Worm (Caenorhabditis elegans) whole organism, L3 larva: ENCODE results near the gene C50E3.7.
A peak's percentile ranks its signal among the peaks of the same experiment; 100 is the strongest.

Source experiments
- R02D3.7 ChIP-seq: fragments of 150-350 bp; optimal IDR thresholded peaks from 2 replicates; lab custom pipeline; 2014; ENCODE audit warnings: missing biosample characterization, missing genetic modification characterization
- ZK546.5 ChIP-seq: sonication (generic microtip); optimal IDR thresholded peaks from 2 replicates; lab custom pipeline; 2017; ENCODE audit warnings: missing biosample characterization, missing genetic modification characterization
- aly-2 ChIP-seq: fragments of 150-350 bp; optimal IDR thresholded peaks from 2 replicates; lab custom pipeline; 2014; ENCODE audit warnings: missing biosample characterization, missing genetic modification characterization
- ama-1 ChIP-seq: fragments of 150-350 bp; optimal IDR thresholded peaks from 2 replicates; lab custom pipeline; 2018
- ceh-16 ChIP-seq: sonication (generic microtip); optimal IDR thresholded peaks from 2 replicates; lab custom pipeline; 2017; ENCODE audit warnings: missing biosample characterization, missing genetic modification characterization
- ceh-28 ChIP-seq: fragments of 150-350 bp; optimal IDR thresholded peaks from 2 replicates; lab custom pipeline; 2014; ENCODE audit warnings: missing biosample characterization, missing genetic modification reagents, missing genetic modification characterization
- ceh-82 ChIP-seq: fragments of 150-350 bp; optimal IDR thresholded peaks from 2 replicates; lab custom pipeline; 2014; ENCODE audit warnings: missing biosample characterization, missing genetic modification characterization
- ceh-9 ChIP-seq: sonication (generic microtip); optimal IDR thresholded peaks from 2 replicates; lab custom pipeline; 2018; ENCODE audit warnings: missing biosample characterization, missing genetic modification characterization
- daf-12 ChIP-seq: fragments of 150-350 bp; optimal IDR thresholded peaks from 2 replicates; lab custom pipeline; 2014; ENCODE audit warnings: missing biosample characterization, missing genetic modification reagents, missing genetic modification characterization
- egl-27 ChIP-seq: sonication (generic microtip); optimal IDR thresholded peaks from 4 replicates; lab custom pipeline; 2017; ENCODE audit warnings: missing biosample characterization, missing genetic modification reagents, missing genetic modification characterization
- egl-5 ChIP-seq: fragments of 150-350 bp; optimal IDR thresholded peaks from 2 replicates; lab custom pipeline; 2017; ENCODE audit warnings: missing biosample characterization, missing genetic modification reagents, missing genetic modification characterization, inconsistent platforms
- elt-1 ChIP-seq: fragments of 150-350 bp; optimal IDR thresholded peaks from 2 replicates; lab custom pipeline; 2014; ENCODE audit warnings: missing biosample characterization, missing genetic modification characterization
- elt-2 ChIP-seq: sonication (generic microtip); optimal IDR thresholded peaks from 2 replicates; lab custom pipeline; 2016; ENCODE audit warnings: missing genetic modification reagents, mild to moderate bottlenecking, missing genetic modification characterization, missing compliant biosample characterization
- elt-3 ChIP-seq, 3 experiments: fragments of 150-350 bp in 1 of 3; sonication (generic microtip) in 2 of 3; optimal IDR thresholded peaks; 2 replicates in 2 of 3; 4 replicates in 1 of 3; lab custom pipeline; 2014 to 2017; ENCODE audit warnings: missing biosample characterization in 3 of 3, missing genetic modification characterization in 3 of 3
- fkh-10 ChIP-seq: sonication (generic microtip); optimal IDR thresholded peaks from 2 replicates; lab custom pipeline; 2017; ENCODE audit warnings: missing biosample characterization, missing genetic modification reagents, missing genetic modification characterization
- fkh-2 ChIP-seq: fragments of 150-350 bp; optimal IDR thresholded peaks from 2 replicates; lab custom pipeline; 2014; ENCODE audit warnings: missing biosample characterization, missing genetic modification reagents, missing genetic modification characterization
- fos-1 ChIP-seq: fragments of 150-350 bp; optimal IDR thresholded peaks from 2 replicates; lab custom pipeline; 2014; ENCODE audit warnings: missing biosample characterization, missing genetic modification characterization
- hmg-11 ChIP-seq: sonication (generic microtip); optimal IDR thresholded peaks from 2 replicates; lab custom pipeline; 2016; ENCODE audit warnings: missing genetic modification characterization, missing compliant biosample characterization
- jun-1 ChIP-seq: fragments of 150-350 bp; optimal IDR thresholded peaks from 2 replicates; lab custom pipeline; 2014; ENCODE audit warnings: missing biosample characterization, missing genetic modification reagents, missing genetic modification characterization
- lin-15B ChIP-seq: fragments of 150-350 bp; optimal IDR thresholded peaks from 2 replicates; lab custom pipeline; 2014; ENCODE audit warnings: missing biosample characterization, missing genetic modification characterization
- lin-39 ChIP-seq: fragments of 150-350 bp; optimal IDR thresholded peaks from 2 replicates; lab custom pipeline; 2018; ENCODE audit warnings: missing biosample characterization, missing genetic modification reagents, missing genetic modification characterization
- lsy-12 ChIP-seq: sonication (generic microtip); optimal IDR thresholded peaks from 2 replicates; lab custom pipeline; 2016; ENCODE audit warnings: mild to moderate bottlenecking, missing genetic modification characterization, missing compliant biosample characterization
- mdl-1 ChIP-seq: fragments of 150-350 bp; optimal IDR thresholded peaks from 2 replicates; lab custom pipeline; 2014; ENCODE audit warnings: missing biosample characterization, missing genetic modification characterization
- mml-1 ChIP-seq: fragments of 150-350 bp; sonication (generic microtip); optimal IDR thresholded peaks from 3 replicates; lab custom pipeline; 2014; ENCODE audit warnings: missing biosample characterization, missing genetic modification characterization
- nfya-1 ChIP-seq: sonication (generic microtip); optimal IDR thresholded peaks from 2 replicates; lab custom pipeline; 2017; ENCODE audit warnings: missing genetic modification characterization, mild to moderate bottlenecking, missing compliant biosample characterization, antibody characterized with exemption, moderate library complexity; ENCODE audit not compliant: insufficient read depth
- nhr-11 ChIP-seq: fragments of 150-350 bp; optimal IDR thresholded peaks from 2 replicates; lab custom pipeline; 2014; ENCODE audit warnings: missing biosample characterization, missing genetic modification characterization
- nhr-237 ChIP-seq: fragments of 150-350 bp; optimal IDR thresholded peaks from 2 replicates; lab custom pipeline; 2014; ENCODE audit warnings: missing biosample characterization, missing genetic modification characterization
- nhr-25 ChIP-seq: sonication (generic microtip); optimal IDR thresholded peaks from 2 replicates; lab custom pipeline; 2017; ENCODE audit warnings: missing biosample characterization, missing genetic modification characterization
- nhr-28 ChIP-seq: fragments of 150-350 bp; optimal IDR thresholded peaks from 2 replicates; lab custom pipeline; 2014; ENCODE audit warnings: missing biosample characterization, missing genetic modification characterization
- nhr-43 ChIP-seq: sonication (generic microtip); optimal IDR thresholded peaks from 2 replicates; lab custom pipeline; 2016; ENCODE audit warnings: mild to moderate bottlenecking, missing genetic modification characterization, missing compliant biosample characterization; ENCODE audit not compliant: poor library complexity, severe bottlenecking
- nhr-67 ChIP-seq: fragments of 150-350 bp; optimal IDR thresholded peaks from 2 replicates; lab custom pipeline; 2014; ENCODE audit warnings: missing biosample characterization, missing genetic modification characterization
- nhr-76 ChIP-seq: fragments of 150-350 bp; sonication (generic microtip); optimal IDR thresholded peaks from 5 replicates; lab custom pipeline; 2014; ENCODE audit warnings: missing biosample characterization, missing genetic modification characterization
- nhr-77 ChIP-seq: fragments of 150-350 bp; optimal IDR thresholded peaks from 2 replicates; lab custom pipeline; 2014; ENCODE audit warnings: missing biosample characterization, missing genetic modification characterization
- pha-4 ChIP-seq: fragments of 150-350 bp; optimal IDR thresholded peaks from 2 replicates; lab custom pipeline; 2014; ENCODE audit warnings: missing biosample characterization, missing genetic modification reagents, missing genetic modification characterization
- pqm-1 ChIP-seq: fragments of 150-350 bp; optimal IDR thresholded peaks from 2 replicates; lab custom pipeline; 2017; ENCODE audit warnings: missing biosample characterization, missing genetic modification characterization, inconsistent platforms
- sea-2 ChIP-seq: fragments of 150-350 bp; sonication (generic microtip); optimal IDR thresholded peaks from 4 replicates; lab custom pipeline; 2014; ENCODE audit warnings: missing biosample characterization, missing genetic modification reagents, missing genetic modification characterization
- skn-1 ChIP-seq: fragments of 150-350 bp; optimal IDR thresholded peaks from 2 replicates; lab custom pipeline; 2014; ENCODE audit warnings: missing biosample characterization, missing genetic modification characterization
- snpc-4 ChIP-seq: fragments of 150-350 bp; optimal IDR thresholded peaks from 2 replicates; lab custom pipeline; 2014; ENCODE audit warnings: missing biosample characterization, missing genetic modification characterization
- tbx-2 ChIP-seq: sonication (generic microtip); optimal IDR thresholded peaks from 2 replicates; lab custom pipeline; 2016; ENCODE audit warnings: mild to moderate bottlenecking, missing genetic modification characterization, missing compliant biosample characterization
- unc-39 ChIP-seq: sonication (generic microtip); optimal IDR thresholded peaks from 4 replicates; lab custom pipeline; 2017; ENCODE audit warnings: missing biosample characterization, missing genetic modification characterization
- unc-62 ChIP-seq: fragments of 150-350 bp; sonication (generic microtip); optimal IDR thresholded peaks from 4 replicates; lab custom pipeline; 2014; ENCODE audit warnings: missing biosample characterization, missing genetic modification reagents, missing genetic modification characterization
- zag-1 ChIP-seq: fragments of 150-350 bp; optimal IDR thresholded peaks from 2 replicates; lab custom pipeline; 2014; ENCODE audit warnings: missing biosample characterization, missing genetic modification characterization
- ztf-11 ChIP-seq: fragments of 150-350 bp; optimal IDR thresholded peaks from 2 replicates; lab custom pipeline; 2014; ENCODE audit warnings: missing biosample characterization, missing genetic modification characterization
- ztf-4 ChIP-seq: fragments of 150-350 bp; optimal IDR thresholded peaks from 2 replicates; lab custom pipeline; 2014; ENCODE audit warnings: missing biosample characterization, missing genetic modification characterization

Gene C50E3.7

DNA sequence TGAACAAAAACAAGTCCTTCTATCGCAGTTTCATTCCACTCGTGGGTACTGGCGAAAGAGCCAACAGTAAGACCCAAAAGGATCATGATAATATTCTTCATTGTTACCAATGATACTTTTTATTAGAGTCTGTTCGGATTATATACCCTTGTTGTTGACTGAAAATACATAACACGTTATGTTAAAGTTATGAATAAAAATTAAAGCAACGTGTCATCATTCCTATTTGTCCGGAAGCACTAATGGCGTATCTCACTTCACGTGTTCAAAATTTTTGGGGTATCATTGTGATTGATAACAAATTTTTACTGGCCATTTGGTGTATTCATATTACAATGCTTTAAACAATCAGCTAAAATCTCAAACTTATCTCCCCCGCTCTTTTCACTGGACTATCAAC lies 3.3 kb upstream of the C50E3.7 start, which contains the start of gene scl-26:
scl-26 (minus strand) TSS at position 101 of the 400 bp plus-strand sequence.
- no peak for TF ChIP-seq jun-1

DNA sequence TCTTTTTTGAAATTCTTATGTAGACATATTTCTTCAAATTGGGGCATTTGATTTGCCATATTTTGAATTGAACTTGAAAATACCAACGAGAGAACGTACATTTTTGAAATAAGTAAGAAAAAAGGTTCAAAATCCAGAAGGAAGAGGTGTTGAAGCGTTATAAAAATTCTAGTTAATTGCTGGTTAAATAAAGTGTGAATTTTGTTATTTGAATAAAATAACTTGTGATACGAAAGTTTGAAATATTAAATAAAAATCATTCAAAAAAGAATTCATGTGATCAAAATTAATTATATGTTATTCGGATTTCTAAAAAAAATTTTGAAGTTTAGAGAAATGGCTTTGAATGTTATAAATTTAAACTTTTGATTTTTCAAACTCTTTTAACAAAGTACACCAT lies 2.0 kb upstream of the C50E3.7 start, which contains the start of gene C50E3.9:
C50E3.9 (minus strand) TSS at position 101 of the 400 bp plus-strand sequence.
- TF ChIP-seq elt-3 (tag; optimal IDR thresholded peaks at IDR 0.05; lab: Kevin White, UChicago) (no peak), nhr-43 (tag; lab: Kevin White, UChicago) (no peak), nhr-76 (tag; lab: Kevin White, UChicago) (no peak), jun-1 (no peak), egl-27 (tag; lab: Kevin White, UChicago) (no peak), ceh-9 (tag; lab: Kevin White, UChicago) (no peak), nhr-28 (tag; lab: Kevin White, UChicago) (no peak)
- TF ChIP-seq, all 47 proteins: peak for 0

DNA sequence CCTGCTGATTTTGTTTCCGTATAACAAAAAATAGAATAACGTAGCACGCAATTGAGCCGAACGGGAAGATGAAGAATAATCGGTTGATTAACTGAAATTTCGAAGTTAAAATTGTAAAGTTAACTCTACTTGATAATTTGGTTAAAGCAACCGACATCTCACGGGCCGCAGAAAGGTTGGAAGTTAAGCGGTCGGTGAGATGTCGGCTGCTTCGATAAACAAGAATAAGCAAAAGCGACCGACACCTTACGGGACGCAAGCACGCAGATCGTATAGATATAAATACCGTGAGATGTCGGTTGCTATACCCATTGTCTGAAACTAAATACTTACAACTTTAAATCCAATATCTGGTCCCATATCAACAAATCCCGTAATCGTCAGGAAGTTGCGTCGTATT lies 3.0 kb downstream of the C50E3.7 start:
- TF ChIP-seq snpc-4 (tag; lab: Kevin White, UChicago) (peak; percentile 6), mml-1 (no peak)

DNA sequence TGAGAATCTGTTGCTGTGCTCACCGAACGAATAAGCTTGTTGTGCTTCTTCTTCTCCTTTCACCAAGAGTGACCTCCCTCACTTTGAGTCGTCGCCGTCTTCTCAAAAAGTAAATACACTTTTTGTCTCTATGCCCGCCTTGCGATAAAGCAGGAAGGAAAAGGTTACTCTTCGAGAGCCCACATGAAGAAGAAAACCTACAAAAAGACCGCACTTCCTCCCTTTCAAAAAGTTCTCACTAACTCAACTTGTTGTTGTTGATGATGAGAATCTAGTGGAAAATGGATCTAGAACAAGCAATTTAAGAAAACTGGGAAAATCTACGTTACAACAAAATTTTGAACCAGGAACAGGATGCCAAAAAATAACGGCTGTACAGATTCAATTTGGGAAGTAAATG lies 7.7 kb downstream of the C50E3.7 start, which contains the start of gene C50E3.6:
C50E3.6 (minus strand) TSS at position 101 of the 400 bp plus-strand sequence.
- TF ChIP-seq nhr-28 (tag; lab: Kevin White, UChicago) = no peak
- no peak for TF ChIP-seq skn-1 (tag; lab: Kevin White, UChicago)
- TF ChIP-seq egl-27 (tag; lab: Kevin White, UChicago) = no peak
- TF ChIP-seq jun-1 = no peak
- TF ChIP-seq unc-62 (GFP tag; lab: Kevin White, UChicago) = no peak
- TF ChIP-seq pha-4 = no peak
- TF ChIP-seq lin-39 (tag; lab: Kevin White, UChicago) = no peak
- no peak for TF ChIP-seq mml-1

DNA sequence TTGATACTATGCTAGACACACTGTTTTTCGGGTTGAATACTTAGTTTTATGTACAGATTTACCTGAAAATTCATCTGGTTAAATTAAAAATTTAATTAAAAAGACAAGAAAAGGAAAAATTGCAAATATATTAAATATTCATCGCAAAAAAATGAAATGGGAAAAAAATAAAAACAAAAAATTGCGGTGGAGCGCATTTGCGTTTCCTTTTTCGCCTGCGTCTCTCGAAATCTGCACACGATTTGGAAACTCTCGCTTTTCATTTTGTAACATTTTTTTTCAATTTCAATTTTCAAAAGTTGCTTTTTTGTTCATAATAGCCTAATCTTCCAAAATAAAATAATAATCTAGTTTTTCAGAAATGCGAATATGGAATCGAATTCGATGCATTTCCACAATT lies 10.5 kb downstream of the C50E3.7 start, which contains the start of the genes F19F10.11 and C50E3.5:
F19F10.11 (minus strand) TSS at position 68 of the 400 bp plus-strand sequence.
C50E3.5 (plus strand) TSS at position 360 of the 400 bp plus-strand sequence.
- TF ChIP-seq ceh-9 (tag; lab: Kevin White, UChicago) = no peak
- TF ChIP-seq daf-12 (tag; lab: Kevin White, UChicago) = no peak
- TF ChIP-seq nhr-237 (tag; lab: Kevin White, UChicago) = no peak
- TF ChIP-seq elt-1 (tag; lab: Kevin White, UChicago) = no peak
- no peak for TF ChIP-seq egl-5 (tag; lab: Kevin White, UChicago)
- no peak for TF ChIP-seq lsy-12
- peak; percentile 70 for TF ChIP-seq nfya-1 (tag; lab: Kevin White, UChicago)
- no peak for TF ChIP-seq skn-1 (tag; lab: Kevin White, UChicago)
- TF ChIP-seq mml-1 = no peak
- TF ChIP-seq elt-2 (tag; lab: Kevin White, UChicago) = peak; percentile 7
- TF ChIP-seq jun-1 = no peak
- no peak for TF ChIP-seq aly-2
- TF ChIP-seq tbx-2 (tag; lab: Kevin White, UChicago) = no peak
- no peak for TF ChIP-seq sea-2
- no peak for TF ChIP-seq ZK546.5 (tag; lab: Kevin White, UChicago)
- no peak for TF ChIP-seq ceh-16
- no peak for TF ChIP-seq unc-62 (GFP tag; lab: Kevin White, UChicago)
- no peak for TF ChIP-seq nhr-25
- no peak for TF ChIP-seq ceh-28 (tag; lab: Kevin White, UChicago)
- TF ChIP-seq zag-1 (tag; lab: Kevin White, UChicago) = no peak
- TF ChIP-seq nhr-67 = no peak
- peak; percentile 44 for TF ChIP-seq snpc-4 (tag; lab: Kevin White, UChicago)
- no peak for TF ChIP-seq ztf-11 (tag; lab: Kevin White, UChicago)
- peak; percentile 42 for TF ChIP-seq nhr-43 (tag; lab: Kevin White, UChicago)
- no peak for TF ChIP-seq R02D3.7 (tag; lab: Kevin White, UChicago)
- peak; percentile 79 for TF ChIP-seq pha-4
- TF ChIP-seq ztf-4 (tag; lab: Kevin White, UChicago) = no peak
- TF ChIP-seq fkh-10 (GFP tag; lab: Kevin White, UChicago) = no peak
- TF ChIP-seq fkh-2 (tag; lab: Kevin White, UChicago) = no peak
- TF ChIP-seq mdl-1 (tag; lab: Kevin White, UChicago) = no peak
- no peak for TF ChIP-seq lin-39 (tag; lab: Kevin White, UChicago)
- no peak for TF ChIP-seq ama-1 (lab: Kevin White, UChicago)
- TF ChIP-seq pqm-1 (tag; lab: Kevin White, UChicago) = no peak
- no peak for TF ChIP-seq nhr-11 (tag; lab: Kevin White, UChicago)
- TF ChIP-seq nhr-28 (tag; lab: Kevin White, UChicago) = no peak
- TF ChIP-seq unc-39 = no peak
- TF ChIP-seq ceh-82 (tag; lab: Kevin White, UChicago) = no peak
- peak; percentile 74 for TF ChIP-seq hmg-11 (tag; lab: Kevin White, UChicago)
- no peak for TF ChIP-seq fos-1 (tag; lab: Kevin White, UChicago)
- no peak for TF ChIP-seq elt-3 (tag; optimal IDR thresholded peaks at IDR 0.05; lab: Kevin White, UChicago)
- no peak for TF ChIP-seq nhr-76 (tag; lab: Kevin White, UChicago)
- TF ChIP-seq lin-15B (tag; lab: Kevin White, UChicago) = peak; percentile 70
- no peak for TF ChIP-seq nhr-77
